Worm (Caenorhabditis elegans): ENCODE results near the gene lido-13.
A peak's percentile ranks its signal among the peaks of the same experiment; 100 is the strongest.

lido-13 gene

ce11 chrII:3078496-3078895 is 24.4 kb upstream of the lido-13 start, which contains the start of gene copb-1:
Gene copb-1 (plus strand): TSS chrII:3078796.
- no peak for TF ChIP-seq pha-4 (tag; optimal IDR thresholded peaks at IDR 0.05)
- no peak for TF ChIP-seq tbp1 (GFP tag; optimal IDR thresholded peaks at IDR 0.05)

- no peak for TF ChIP-seq F52B5.7 (tag; optimal IDR thresholded peaks at IDR 0.05)
- peak; percentile 24 for TF ChIP-seq rpc-1 (optimal IDR thresholded peaks at IDR 0.05)
- TF ChIP-seq rpc-1 (tag; optimal IDR thresholded peaks at IDR 0.05): no peak
- TF ChIP-seq egrh-3 (GFP tag; IDR thresholded peaks at IDR 0.05): no peak
- no peak for TF ChIP-seq sdz-38 (tag; optimal IDR thresholded peaks at IDR 0.05)
- TF ChIP-seq T26A5.8 (tag; optimal IDR thresholded peaks at IDR 0.05): no peak
- TF ChIP-seq snpc-3.4 (tag; optimal IDR thresholded peaks at IDR 0.05): peak; percentile 59
- TF ChIP-seq hsf-1 (GFP tag; IDR thresholded peaks at IDR 0.05): no peak
- peak; percentile 92 for TF ChIP-seq mcd-1 (GFP tag; IDR thresholded peaks at IDR 0.05)
- peak; percentile 92 for TF ChIP-seq F23B12.7 (tag; optimal IDR thresholded peaks at IDR 0.05; ENCODE audit: insufficient read depth)
- peak; percentile 94 for TF ChIP-seq nfyb-1 (GFP tag; IDR thresholded peaks at IDR 0.05)
- TF ChIP-seq nhr-27 (tag; optimal IDR thresholded peaks at IDR 0.05): no peak
- no peak for TF ChIP-seq ztf-6 (GFP tag; IDR thresholded peaks at IDR 0.05)
- TF ChIP-seq attf-6 (GFP tag; IDR thresholded peaks at IDR 0.05): no peak
- TF ChIP-seq ama-1 (optimal IDR thresholded peaks at IDR 0.05): no peak
- peak in 1 of 2 experiments; percentile 16 for TF ChIP-seq ama-1 (GFP tag; optimal IDR thresholded peaks at IDR 0.05)
- TF ChIP-seq ceh-40 (GFP tag; IDR thresholded peaks at IDR 0.05): no peak
- peak; percentile 67 for TF ChIP-seq F57C9.4 (tag; optimal IDR thresholded peaks at IDR 0.05)
- peak; percentile 15 for TF ChIP-seq mxl-1 (tag; optimal IDR thresholded peaks at IDR 0.05)
- TF ChIP-seq D2030.7 (GFP tag; IDR thresholded peaks at IDR 0.05): peak; percentile 75; the same call in 1 of the 2 replicates
- no peak for TF ChIP-seq hmg-20 (GFP tag; IDR thresholded peaks at IDR 0.05)
- peak; percentile 71 for TF ChIP-seq tbp1 (GFP tag; optimal IDR thresholded peaks at IDR 0.05)
- peak; percentile 3 to 90 (median 71) for TF ChIP-seq lin-35 (GFP tag; optimal IDR thresholded peaks at IDR 0.05)
- TF ChIP-seq unc-130 (GFP tag; optimal IDR thresholded peaks at IDR 0.05): no peak
- no peak for TF ChIP-seq attf-3 (GFP tag; conservative IDR thresholded peaks at IDR 0.05)
- no peak for TF ChIP-seq F57A8.1 (GFP tag; optimal IDR thresholded peaks at IDR 0.05)
- TF ChIP-seq F33H1.4 (GFP tag; IDR thresholded peaks at IDR 0.05): peak; percentile 100
- peak; percentile 88 for TF ChIP-seq madf-6 (GFP tag; IDR thresholded peaks at IDR 0.05)
- TF ChIP-seq hrde-1 (tag; optimal IDR thresholded peaks at IDR 0.05; ENCODE audit: borderline replicate concordance): no peak
- TF ChIP-seq athp-1 (tag; optimal IDR thresholded peaks at IDR 0.05): peak; percentile 62
- TF ChIP-seq sptf-2 (GFP tag; optimal IDR thresholded peaks at IDR 0.05): no peak
- peak; percentile 90; the same call in 1 of the 2 replicates for TF ChIP-seq ekl-4 (GFP tag; IDR thresholded peaks at IDR 0.05)
- peak; percentile 86 for TF ChIP-seq zfh-2 (GFP tag; conservative IDR thresholded peaks at IDR 0.05)
- no peak; the same call in 1 of the 2 replicates for TF ChIP-seq K11D2.4 (GFP tag; IDR thresholded peaks at IDR 0.05)
- TF ChIP-seq ztf-28 (GFP tag; IDR thresholded peaks at IDR 0.05): peak; percentile 56; the same call in 1 of the 2 replicates
- TF ChIP-seq snpc-4 (GFP tag; optimal IDR thresholded peaks at IDR 0.05): peak; percentile 63
- peak in 3 of 4 experiments; percentile 71 to 73 (median 73) for TF ChIP-seq snpc-4 (tag; optimal IDR thresholded peaks at IDR 0.05)
- TF ChIP-seq pha-4 (tag; optimal IDR thresholded peaks at IDR 0.05): peak; percentile 24
- no peak for TF ChIP-seq ccch-3 (GFP tag; optimal IDR thresholded peaks at IDR 0.05)
- TF ChIP-seq mes-4 (tag; optimal IDR thresholded peaks at IDR 0.05): no peak
- TF ChIP-seq K12H6.12 (tag; optimal IDR thresholded peaks at IDR 0.05): peak; percentile 70
- peak; percentile 96 for TF ChIP-seq B0336.3 (GFP tag; IDR thresholded peaks at IDR 0.05)
- peak; percentile 78 for TF ChIP-seq ets-4 (GFP tag; optimal IDR thresholded peaks at IDR 0.05)
- TF ChIP-seq Y53G8AR.9 (GFP tag; conservative IDR thresholded peaks at IDR 0.05): peak; percentile 93
- peak; percentile 48 for TF ChIP-seq ztf-3 (GFP tag; optimal IDR thresholded peaks at IDR 0.05)
- TF ChIP-seq zim-3 (tag; optimal IDR thresholded peaks at IDR 0.05): peak; percentile 53
- TF ChIP-seq lir-1 (GFP tag; conservative IDR thresholded peaks at IDR 0.05): no peak; the same call in 1 of the 2 replicates
- TF ChIP-seq F22D6.2 (tag; optimal IDR thresholded peaks at IDR 0.05): peak; percentile 70
These were observed 22.8 kb upstream of the lido-13 start, which contains the start of gene Y25C1A.8 for ce11 chrII:3076915-3077314. Gene Y25C1A.8 (minus strand): TSS chrII:3076959.
